Worm (Caenorhabditis elegans): ENCODE data around the gene F53H2.3.

F53H2.3 gene

ce11 chrV:20451793-20452192 is 40.2 kb upstream of the F53H2.3 start:
- TF ChIP-seq nhr-10 (tag; optimal IDR thresholded peaks at IDR 0.05) (no peak), nhr-129 (tag; optimal IDR thresholded peaks at IDR 0.05) (peak; percentile 64)

ce11 chrV:20445898-20446297 is 34.3 kb upstream of the F53H2.3 start:
- TF ChIP-seq ztf-4 (tag; optimal IDR thresholded peaks at IDR 0.05) (no peak), C34F6.9 (tag; optimal IDR thresholded peaks at IDR 0.05) (no peak), F13H6.1 (tag; optimal IDR thresholded peaks at IDR 0.05) (no peak), Y55F3AM.14 (GFP tag; optimal IDR thresholded peaks at IDR 0.05) (no peak), nhr-23 (tag; optimal IDR thresholded peaks at IDR 0.05) (no peak), nhr-21 (tag; optimal IDR thresholded peaks at IDR 0.05) (no peak), peb-1 (tag; optimal IDR thresholded peaks at IDR 0.05) (no peak), ceh-82 (tag; optimal IDR thresholded peaks at IDR 0.05) (no peak), nhr-237 (tag; optimal IDR thresholded peaks at IDR 0.05) (no peak), nhr-12 (tag; optimal IDR thresholded peaks at IDR 0.05) (no peak), R02D3.7 (tag; optimal IDR thresholded peaks at IDR 0.05) (no peak), elt-3 (tag; optimal IDR thresholded peaks at IDR 0.05) (no peak), ceh-16 (tag; optimal IDR thresholded peaks at IDR 0.05) (no peak)

ce11 chrV:20431390-20431789 is 19.8 kb upstream of the F53H2.3 start:
- peak; percentile 32 for TF ChIP-seq unc-55 (GFP tag; optimal IDR thresholded peaks at IDR 0.05)
- peak; percentile 16 for TF ChIP-seq gmeb-1 (tag; optimal IDR thresholded peaks at IDR 0.05)

ce11 chrV:20425183-20425400 is 13.5 kb upstream of the F53H2.3 start, which contains the start of the genes fce-2 and F48F5.8:
Gene fce-2, plus strand, starts transcription at chrV:20425301.
Gene F48F5.8, plus strand, starts transcription at chrV:20425342.
- TF ChIP-seq elt-3 (tag; optimal IDR thresholded peaks at IDR 0.05), result no peak
- TF ChIP-seq lin-11 (tag; optimal IDR thresholded peaks at IDR 0.05), result no peak
- TF ChIP-seq ceh-82 (tag; optimal IDR thresholded peaks at IDR 0.05), result no peak
- TF ChIP-seq dmd-4 (tag; optimal IDR thresholded peaks at IDR 0.05), result no peak
- TF ChIP-seq nhr-11 (tag; optimal IDR thresholded peaks at IDR 0.05), result no peak
- TF ChIP-seq skn-1 (tag; optimal IDR thresholded peaks at IDR 0.05), result no peak
- no peak for TF ChIP-seq nhr-10 (tag; optimal IDR thresholded peaks at IDR 0.05)
- no peak for TF ChIP-seq nhr-6 (tag; optimal IDR thresholded peaks at IDR 0.05)
- TF ChIP-seq mab-5 (tag; optimal IDR thresholded peaks at IDR 0.05), result no peak
- TF ChIP-seq lin-39 (tag; optimal IDR thresholded peaks at IDR 0.05), result no peak
- no peak for TF ChIP-seq egl-27 (tag; optimal IDR thresholded peaks at IDR 0.05)
- no peak for TF ChIP-seq elt-1 (tag; optimal IDR thresholded peaks at IDR 0.05)
- no peak for TF ChIP-seq nhr-12 (tag; optimal IDR thresholded peaks at IDR 0.05)
- TF ChIP-seq Y55F3AM.14 (GFP tag; optimal IDR thresholded peaks at IDR 0.05), result no peak
- TF ChIP-seq nhr-237 (tag; optimal IDR thresholded peaks at IDR 0.05), result no peak
- no peak for TF ChIP-seq ceh-16 (tag; optimal IDR thresholded peaks at IDR 0.05)
- TF ChIP-seq sem-4 (tag; optimal IDR thresholded peaks at IDR 0.05), result no peak
- TF ChIP-seq lin-13 (GFP tag; optimal IDR thresholded peaks at IDR 0.05), result no peak
- no peak for TF ChIP-seq ztf-4 (tag; optimal IDR thresholded peaks at IDR 0.05)
- TF ChIP-seq nhr-77 (tag; optimal IDR thresholded peaks at IDR 0.05), result no peak

ce11 chrV:20424229-20425182 is 12.9 kb upstream of the F53H2.3 start:
- peak; percentile 53 for TF ChIP-seq C34F6.9 (tag; optimal IDR thresholded peaks at IDR 0.05)
- no peak for TF ChIP-seq unc-39 (tag; optimal IDR thresholded peaks at IDR 0.05)
- no peak for TF ChIP-seq alr-1 (tag; optimal IDR thresholded peaks at IDR 0.05)
- TF ChIP-seq fos-1 (tag; optimal IDR thresholded peaks at IDR 0.05), result peak; percentile 60
- no peak for TF ChIP-seq R02D3.7 (tag; optimal IDR thresholded peaks at IDR 0.05)
- no peak for TF ChIP-seq Y55F3AM.14 (GFP tag; optimal IDR thresholded peaks at IDR 0.05)
- peak; percentile 96 for TF ChIP-seq sma-9 (GFP tag; optimal IDR thresholded peaks at IDR 0.05)
- no peak for TF ChIP-seq sma-9 (tag; optimal IDR thresholded peaks at IDR 0.05)
- TF ChIP-seq dmd-4 (tag; optimal IDR thresholded peaks at IDR 0.05), result no peak
- peak; percentile 45 for TF ChIP-seq nhr-129 (tag; optimal IDR thresholded peaks at IDR 0.05)
- TF ChIP-seq mdl-1 (tag; optimal IDR thresholded peaks at IDR 0.05), result peak in 1 of 2 experiments; percentile 38
- no peak for TF ChIP-seq ztf-4 (tag; optimal IDR thresholded peaks at IDR 0.05)
- peak; percentile 28 for TF ChIP-seq crh-2 (tag; optimal IDR thresholded peaks at IDR 0.05)
- peak; percentile 72 for TF ChIP-seq unc-55 (GFP tag; optimal IDR thresholded peaks at IDR 0.05)
- TF ChIP-seq sma-3 (GFP tag; optimal IDR thresholded peaks at IDR 0.05), result peak; percentile 39
- no peak for TF ChIP-seq ztf-11 (tag; optimal IDR thresholded peaks at IDR 0.05)
- no peak for TF ChIP-seq unc-62 (GFP tag; optimal IDR thresholded peaks at IDR 0.05)
- TF ChIP-seq elt-3 (tag; optimal IDR thresholded peaks at IDR 0.05), result no peak
- peak; percentile 86 for TF ChIP-seq gmeb-1 (tag; optimal IDR thresholded peaks at IDR 0.05)
- peak; percentile 27 to 47 for TF ChIP-seq lsy-2 (tag; optimal IDR thresholded peaks at IDR 0.05)
- no peak for TF ChIP-seq nhr-77 (tag; optimal IDR thresholded peaks at IDR 0.05)
- no peak for TF ChIP-seq aly-2 (tag; optimal IDR thresholded peaks at IDR 0.05)
- TF ChIP-seq ceh-16 (tag; optimal IDR thresholded peaks at IDR 0.05), result no peak
- peak; percentile 48 for TF ChIP-seq blmp-1 (tag; optimal IDR thresholded peaks at IDR 0.05; ENCODE audit: insufficient read depth)
- peak; percentile 75 for TF ChIP-seq F13H6.1 (tag; optimal IDR thresholded peaks at IDR 0.05)
- TF ChIP-seq nhr-6 (tag; optimal IDR thresholded peaks at IDR 0.05), result peak; percentile 30
- peak; percentile 39 for TF ChIP-seq nhr-21 (tag; optimal IDR thresholded peaks at IDR 0.05)
- no peak for TF ChIP-seq zag-1 (tag; optimal IDR thresholded peaks at IDR 0.05)
- no peak for TF ChIP-seq nhr-10 (tag; optimal IDR thresholded peaks at IDR 0.05)
- TF ChIP-seq sem-4 (tag; optimal IDR thresholded peaks at IDR 0.05), result peak; percentile 6

All from whole organism, L2 larva.